Fruit fly (Drosophila melanogaster): ENCODE data around the gene cpx.

dm6 chr3R:4232139-4233017 lies 47.6 kb upstream of the cpx start, which contains the start of gene CG14641:
- TF ChIP-seq CG11762 (GFP tag; optimal IDR thresholded peaks at IDR 0.05; ENCODE audit: insufficient read depth) (no peak), CG4318 (GFP tag; optimal IDR thresholded peaks at IDR 0.05) (no peak), svp (GFP tag) (peak; percentile 48), CG6163 (GFP tag; IDR thresholded peaks at IDR 0.05) (no peak), CG3919 (GFP tag; optimal IDR thresholded peaks at IDR 0.05) (no peak), CG15336 (GFP tag; IDR thresholded peaks at IDR 0.05) (no peak), Lpt (GFP tag; optimal IDR thresholded peaks at IDR 0.05) (no peak), CG8319 (GFP tag; optimal IDR thresholded peaks at IDR 0.05) (no peak), CG6854 (GFP tag; optimal IDR thresholded peaks at IDR 0.05) (peak; percentile 11), OdsH (GFP tag; optimal IDR thresholded peaks at IDR 0.05) (no peak), CG11294 (GFP tag; IDR thresholded peaks at IDR 0.05) (no peak), dac (GFP tag; optimal IDR thresholded peaks at IDR 0.05) (no peak), CG31627 (GFP tag; optimal IDR thresholded peaks at IDR 0.05) (peak; percentile 28)

Data from whole organism, prepupa.